Fruit fly (Drosophila melanogaster): Measurements from ENCODE around the gene Set8.

Gene Set8

DNA sequence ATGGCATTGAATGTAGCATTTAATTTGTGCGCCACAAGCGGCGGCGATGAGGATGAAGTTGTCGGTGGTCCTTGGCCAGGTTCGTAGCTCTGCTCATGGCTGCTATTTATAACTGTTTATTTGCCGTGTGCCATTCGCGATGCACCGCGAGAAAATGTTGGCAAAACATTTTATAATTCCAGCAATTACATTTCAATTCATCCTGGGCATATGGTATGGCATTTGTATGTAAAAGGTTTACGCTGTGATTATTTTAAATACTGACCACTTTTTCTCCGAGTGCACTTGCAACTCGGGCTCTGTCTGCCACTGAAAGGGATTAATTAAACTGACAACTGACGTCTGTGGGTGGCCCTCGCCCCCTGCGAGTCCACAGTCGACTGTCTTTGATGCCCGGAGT lies 40.8 kb downstream of the Set8 start:
- no peak for TF ChIP-seq noc (tag; optimal IDR thresholded peaks at IDR 0.05)

DNA sequence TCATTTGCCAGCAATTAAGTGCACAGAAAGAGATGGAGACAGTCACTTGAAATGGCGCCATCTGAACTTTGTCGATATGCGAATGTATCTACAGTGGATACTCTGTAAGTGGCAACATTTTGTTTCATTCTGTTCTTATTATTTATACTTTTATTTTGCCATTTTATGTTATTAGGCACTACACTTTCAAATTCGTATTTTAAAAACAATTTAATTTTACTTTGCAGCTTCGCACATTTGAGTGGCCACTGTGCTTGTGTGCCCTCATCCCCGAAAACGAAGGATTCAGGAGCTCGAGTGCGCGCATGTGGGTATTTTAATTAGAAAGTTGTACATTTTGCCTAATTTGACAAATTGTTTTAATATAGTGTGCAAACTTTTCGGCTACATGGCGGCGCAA lies 41.6 kb downstream of the Set8 start:
- peak; percentile 6 for TF ChIP-seq noc (tag; optimal IDR thresholded peaks at IDR 0.05)

DNA sequence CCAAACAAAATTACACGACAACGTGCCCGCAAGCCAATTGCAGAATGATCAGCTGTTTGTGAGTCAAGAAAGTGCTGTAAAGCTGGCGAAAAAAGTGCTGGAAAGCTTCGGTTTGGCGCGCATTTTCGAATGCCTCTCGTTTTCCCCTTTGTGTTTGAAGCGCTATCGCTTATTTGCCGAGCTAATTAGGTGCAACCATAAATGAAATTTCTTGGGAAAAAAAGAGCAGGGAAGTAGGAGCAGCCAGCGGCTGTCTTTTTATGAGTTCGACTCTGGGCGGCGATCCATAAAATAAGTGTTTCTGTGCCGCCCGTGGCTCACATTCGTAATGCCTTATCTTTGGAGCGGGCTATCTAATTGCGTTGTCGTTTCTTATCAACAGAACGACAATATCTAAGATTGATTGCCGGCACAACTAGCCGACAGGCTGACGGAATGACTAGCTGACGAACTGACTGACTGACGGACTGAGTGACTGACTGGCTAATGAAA lies 45.9 kb downstream of the Set8 start, which contains the start of gene Dnaaf5:
Dnaaf5 (minus strand) TSS at position 46 of the 492 bp plus-strand sequence.
- TF ChIP-seq noc (tag; optimal IDR thresholded peaks at IDR 0.05), result peak; percentile 65

DNA sequence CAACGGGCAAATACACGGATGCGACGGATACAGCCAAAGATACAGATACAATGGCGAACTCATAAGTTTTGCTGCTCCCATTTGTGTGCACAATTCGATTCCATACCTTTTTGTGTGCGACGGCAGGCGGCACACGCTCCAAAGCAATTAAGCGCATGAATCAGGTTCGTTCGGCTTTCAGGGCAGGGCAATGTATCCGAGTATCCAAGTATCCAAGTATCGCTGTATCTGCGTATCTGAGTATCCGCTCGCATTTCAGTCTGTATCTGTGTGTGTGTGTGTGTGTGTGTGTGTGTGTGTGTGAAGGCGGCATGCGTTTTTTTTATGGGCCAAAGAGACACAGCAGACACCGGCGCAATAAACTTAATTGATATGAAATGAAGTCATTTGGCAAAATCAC lies 47.3 kb downstream of the Set8 start:
- no peak for TF ChIP-seq noc (tag; optimal IDR thresholded peaks at IDR 0.05)

DNA sequence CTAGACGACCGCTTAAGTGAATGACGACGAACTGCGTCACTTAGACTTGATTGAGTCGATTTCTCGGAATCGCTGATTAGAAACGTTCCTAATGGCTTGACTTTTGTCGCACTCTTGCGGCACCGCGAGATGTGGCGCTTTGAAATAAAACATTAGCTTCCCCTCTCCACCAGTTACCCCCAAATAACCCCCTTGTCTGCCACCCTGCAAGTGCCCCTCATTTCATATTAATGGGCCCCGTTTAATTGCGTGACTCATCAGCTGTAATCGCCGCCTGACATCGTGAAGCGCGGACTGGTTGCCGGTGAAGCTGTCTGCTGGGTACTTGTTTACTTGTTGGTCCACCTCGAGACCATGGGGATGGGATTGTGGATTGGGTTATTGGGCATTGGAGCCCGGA lies 48.3 kb downstream of the Set8 start:
- TF ChIP-seq noc (tag; optimal IDR thresholded peaks at IDR 0.05), result no peak

DNA sequence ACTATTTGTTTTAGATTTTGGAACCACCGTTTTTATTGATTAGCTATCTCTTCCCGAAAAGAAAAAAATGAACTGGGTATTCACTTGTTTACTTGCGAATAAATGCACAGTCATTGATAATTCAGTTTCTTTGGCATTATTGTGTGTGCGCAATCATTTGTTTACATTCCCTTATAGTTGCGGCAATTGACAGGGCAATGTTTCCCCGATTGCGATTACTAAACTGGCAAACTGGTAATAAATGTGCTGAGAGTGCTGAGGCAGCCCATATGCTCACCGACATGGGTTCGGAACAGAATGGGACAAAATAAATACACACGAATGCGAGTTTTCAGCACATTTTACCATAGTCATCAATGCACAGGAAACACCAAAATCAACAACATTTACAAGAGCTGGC lies 50.1 kb downstream of the Set8 start:
- no peak for TF ChIP-seq noc (tag; optimal IDR thresholded peaks at IDR 0.05)

DNA sequence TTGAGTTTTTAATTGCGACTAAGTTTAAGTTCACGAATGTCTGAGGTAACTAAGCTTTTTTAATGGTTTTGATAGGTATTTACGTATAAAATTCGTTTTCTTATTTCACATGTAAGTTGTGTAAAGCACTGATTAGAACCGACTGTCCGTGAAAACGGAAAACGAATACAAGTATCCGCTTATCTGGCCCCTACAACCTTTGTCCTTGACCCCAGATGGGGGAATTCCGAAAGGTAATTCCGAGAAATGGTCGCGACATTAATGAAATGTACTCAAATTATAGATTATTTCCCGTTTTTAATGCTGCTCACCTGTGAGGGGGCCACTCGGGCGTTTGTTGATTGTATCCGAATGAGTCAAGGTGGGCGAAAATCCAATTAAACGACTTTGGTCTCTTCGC lies 51.0 kb downstream of the Set8 start:
- no peak for TF ChIP-seq noc (tag; optimal IDR thresholded peaks at IDR 0.05)

DNA sequence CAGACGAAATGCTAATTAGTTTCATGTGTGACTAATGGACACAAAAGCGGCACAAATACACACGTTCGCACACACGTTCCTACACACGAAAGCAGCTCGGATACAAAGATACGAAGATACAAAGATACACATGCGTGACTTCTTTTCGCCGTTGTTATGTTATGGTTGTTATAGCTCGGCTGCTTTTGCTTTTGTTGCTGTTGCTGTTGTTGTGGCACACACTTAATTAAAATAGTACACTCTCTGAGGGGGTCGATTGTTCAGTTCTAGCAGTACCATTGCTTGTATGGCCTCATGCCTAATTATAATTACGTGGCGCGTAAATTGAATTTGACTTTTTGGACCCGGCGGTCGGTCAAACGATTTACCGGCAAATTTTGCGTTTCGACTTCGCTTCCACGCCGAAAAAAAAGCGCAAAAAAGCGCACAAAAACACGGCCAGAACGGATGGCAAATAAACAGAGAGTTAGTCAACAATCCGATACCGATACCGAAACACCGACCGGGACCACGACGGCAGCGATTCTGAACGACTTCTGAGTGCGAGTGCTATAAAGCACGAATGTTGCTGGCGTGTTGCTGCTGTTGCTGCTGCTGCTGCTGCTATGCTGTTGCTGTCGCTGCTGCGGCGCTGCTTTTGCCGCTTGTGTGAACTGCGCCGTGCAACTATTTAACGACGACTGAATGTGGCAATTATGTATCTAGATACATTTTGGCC lies 53.8 kb downstream of the Set8 start:
- peak; percentile 6 for TF ChIP-seq noc (tag; optimal IDR thresholded peaks at IDR 0.05)
